Fruit fly (Drosophila melanogaster): ENCODE data around the gene CG18641.

DNA sequence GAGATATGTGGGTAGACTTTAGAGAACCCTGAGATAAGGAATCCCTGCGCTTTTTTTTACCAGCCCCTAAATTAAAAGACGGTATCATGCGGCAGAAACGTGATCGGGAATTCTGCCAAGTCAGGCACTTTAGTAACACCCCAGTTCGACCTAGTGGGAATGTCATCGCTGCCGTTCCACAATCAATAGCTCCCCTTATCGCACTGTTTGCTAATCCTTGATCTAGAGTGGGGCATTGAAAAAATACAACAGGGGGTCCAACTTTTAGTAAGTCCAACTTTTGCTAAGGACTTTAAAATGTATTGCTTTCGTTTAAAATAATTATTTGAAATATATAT, 43.0 kb downstream of the CG18641 start:
- TF ChIP-seq lola (GFP tag; optimal IDR thresholded peaks at IDR 0.05): no peak
- TF ChIP-seq dl (GFP tag; optimal IDR thresholded peaks at IDR 0.05; ENCODE audit: insufficient read depth in 1 of 2, partially characterized antibody in 2 of 2): no peak
- no peak for TF ChIP-seq dsf (GFP tag; optimal IDR thresholded peaks at IDR 0.05; ENCODE audit: borderline replicate concordance)
- TF ChIP-seq fru (GFP tag; optimal IDR thresholded peaks at IDR 0.05): no peak
- no peak for TF ChIP-seq CrebA (GFP tag; optimal IDR thresholded peaks at IDR 0.05; ENCODE audit: borderline replicate concordance)
- no peak for TF ChIP-seq h (GFP tag; optimal IDR thresholded peaks at IDR 0.05)
- no peak for TF ChIP-seq N (GFP tag; optimal IDR thresholded peaks at IDR 0.05)
- no peak for TF ChIP-seq Vsx2 (GFP tag; optimal IDR thresholded peaks at IDR 0.05; ENCODE audit: partially characterized antibody)
- no peak for TF ChIP-seq OdsH (GFP tag; optimal IDR thresholded peaks at IDR 0.05)
- TF ChIP-seq Myc (optimal IDR thresholded peaks at IDR 0.05): no peak

All from whole organism, wandering third instar larva.